Fruit fly (Drosophila melanogaster): ENCODE results near the gene CG14606.
A peak's percentile ranks its signal among the peaks of the same experiment; 100 is the strongest.

CG14606 gene

dm6 chr3R:7216924-7217529 lies at the start of gene CG14606:
Gene CG14606, minus strand, starts transcription at chr3R:7217083.
- peak; percentile 88 for TF ChIP-seq noc (tag; optimal IDR thresholded peaks at IDR 0.05)

DNA sequence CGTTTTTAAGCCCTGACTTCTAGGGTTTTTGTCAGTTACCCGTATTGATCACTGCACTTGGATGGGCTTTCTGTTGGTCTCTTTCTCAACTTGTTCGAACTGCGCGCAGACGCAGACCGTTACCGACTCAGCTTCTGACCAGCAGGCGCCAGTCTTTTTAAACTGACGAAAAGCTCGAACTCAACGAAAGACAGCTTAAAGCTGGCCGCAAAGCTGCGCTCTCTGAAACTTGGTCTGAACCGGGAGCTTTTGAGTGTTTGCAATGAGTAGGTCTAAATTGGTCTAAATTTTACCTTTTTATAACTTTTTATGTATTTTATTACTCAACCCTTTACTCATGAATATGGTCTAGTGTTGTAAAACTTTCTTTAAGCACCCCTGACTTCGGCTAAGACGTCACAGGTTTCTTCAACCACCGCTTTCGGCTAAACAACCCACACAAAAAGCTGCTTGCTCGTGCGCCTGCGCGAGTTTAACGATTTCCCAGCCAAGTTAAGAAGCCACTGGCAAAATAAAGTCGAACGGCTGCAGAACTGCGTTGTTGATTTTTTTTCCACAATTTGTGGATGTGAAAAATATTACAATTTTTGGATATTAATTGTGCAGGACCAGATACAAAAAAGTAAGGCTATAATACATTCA lies 48.8 kb upstream of the CG14606 start, which contains the start of the genes Gld and Syt4:
TSS of gene Gld (minus strand) at position 137 of the 642 bp plus-strand sequence.
TSS of gene Syt4 (plus strand) at position 499 of the 642 bp plus-strand sequence.
- no peak for TF ChIP-seq noc (tag; optimal IDR thresholded peaks at IDR 0.05)

- TF ChIP-seq noc (tag; optimal IDR thresholded peaks at IDR 0.05) = no peak
These were observed 42.7 kb upstream of the CG14606 start for dm6 chr3R:7259554-7259953.

dm6 chr3R:7251857-7252256 lies 35.0 kb upstream of the CG14606 start, which contains the start of gene Obp84a:
Gene Obp84a, minus strand, starts transcription at chr3R:7251957.
- TF ChIP-seq noc (tag; optimal IDR thresholded peaks at IDR 0.05) = no peak

- peak; percentile 94 for TF ChIP-seq noc (tag; optimal IDR thresholded peaks at IDR 0.05)
These were observed 32.6 kb upstream of the CG14606 start, which contains the start of the genes CG1227 and Dtwd2 for dm6 chr3R:7249460-7249859. Gene CG1227, minus strand, starts transcription at chr3R:7249738. Gene Dtwd2, plus strand, starts transcription at chr3R:7249795.

DNA sequence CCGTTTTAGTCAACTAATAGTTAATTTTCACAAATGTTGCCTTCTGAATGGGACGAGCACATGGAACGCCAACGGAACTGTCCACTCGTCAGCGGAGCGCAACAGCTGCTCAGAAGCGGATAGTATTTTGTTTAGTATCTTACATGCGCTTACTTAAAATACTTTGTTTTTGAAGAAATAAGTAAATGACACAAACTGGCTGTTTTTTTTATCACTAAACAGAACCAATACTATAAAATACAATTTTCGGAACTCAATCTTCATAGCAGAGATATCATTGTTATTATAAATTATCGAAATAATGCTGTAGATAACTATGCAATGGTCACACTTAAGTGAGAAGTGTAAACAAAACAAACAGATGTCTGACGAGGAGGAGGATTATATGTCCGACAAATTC lies 30.0 kb upstream of the CG14606 start, which contains the start of the genes Noc3 and CG10053:
TSS of gene Noc3 (minus strand) at position 81 of the 400 bp plus-strand sequence.
TSS of gene CG10053 (plus strand) at position 202 of the 400 bp plus-strand sequence.
- no peak for TF ChIP-seq noc (tag; optimal IDR thresholded peaks at IDR 0.05)

dm6 chr3R:7241460-7241859 lies 24.6 kb upstream of the CG14606 start, which contains the start of gene CG14607:
Gene CG14607, plus strand, starts transcription at chr3R:7241760.
- no peak for TF ChIP-seq noc (tag; optimal IDR thresholded peaks at IDR 0.05)

- no peak for TF ChIP-seq noc (tag; optimal IDR thresholded peaks at IDR 0.05)
These were observed 7.1 kb upstream of the CG14606 start, which contains the start of gene thw for dm6 chr3R:7223972-7224464. Gene thw, plus strand, starts transcription at chr3R:7224414.

DNA sequence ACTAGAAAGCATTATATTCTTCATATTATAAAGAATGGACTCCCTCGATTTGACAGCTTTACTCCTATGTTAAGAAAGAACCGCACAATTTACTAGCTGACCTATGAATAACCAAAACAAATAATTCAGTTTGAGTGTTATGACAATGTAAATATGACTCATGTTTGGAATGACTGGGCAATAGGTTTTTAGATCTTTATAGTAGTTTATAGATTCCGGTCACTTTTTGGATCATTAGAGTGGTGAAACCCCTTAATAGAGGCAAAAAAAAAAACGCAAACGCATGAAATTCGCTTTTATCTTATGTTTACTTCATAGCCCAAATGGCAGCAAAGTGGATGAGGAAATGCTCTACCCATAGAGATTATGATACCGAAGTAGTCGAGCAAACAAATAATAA lies 2.7 kb upstream of the CG14606 start, which contains the start of gene CG14605:
TSS of gene CG14605 (minus strand) at position 101 of the 400 bp plus-strand sequence.
- TF ChIP-seq noc (tag; optimal IDR thresholded peaks at IDR 0.05) = no peak

DNA sequence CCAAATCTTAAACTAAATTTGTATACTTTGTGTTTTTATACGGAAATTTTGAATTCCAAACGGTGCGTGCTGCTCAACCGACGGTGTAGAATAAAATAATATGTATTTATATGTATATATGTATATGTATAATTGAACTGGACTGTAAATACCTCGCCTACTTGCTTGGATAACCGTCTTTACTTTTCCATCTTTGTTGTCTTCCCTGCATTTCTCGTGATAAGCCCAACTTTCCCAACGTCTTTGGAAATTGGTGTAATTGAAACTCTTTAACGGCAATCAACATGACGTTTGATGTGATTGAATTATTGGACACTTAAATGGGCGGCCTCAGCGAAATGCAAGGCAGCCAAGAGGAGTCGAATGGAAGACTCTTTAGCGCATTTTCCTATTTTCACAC lies 8.6 kb downstream of the CG14606 start, which contains the start of gene CG1288:
TSS of gene CG1288 (minus strand) at position 101 of the 400 bp plus-strand sequence.
- no peak for TF ChIP-seq noc (tag; optimal IDR thresholded peaks at IDR 0.05)

dm6 chr3R:7200670-7201069 lies 16.2 kb downstream of the CG14606 start, which contains the start of gene CG14609:
Gene CG14609, plus strand, starts transcription at chr3R:7200970.
- no peak for TF ChIP-seq noc (tag; optimal IDR thresholded peaks at IDR 0.05)

- TF ChIP-seq noc (tag; optimal IDR thresholded peaks at IDR 0.05) = no peak
These were observed 17.0 kb downstream of the CG14606 start for dm6 chr3R:7199849-7200248.

DNA sequence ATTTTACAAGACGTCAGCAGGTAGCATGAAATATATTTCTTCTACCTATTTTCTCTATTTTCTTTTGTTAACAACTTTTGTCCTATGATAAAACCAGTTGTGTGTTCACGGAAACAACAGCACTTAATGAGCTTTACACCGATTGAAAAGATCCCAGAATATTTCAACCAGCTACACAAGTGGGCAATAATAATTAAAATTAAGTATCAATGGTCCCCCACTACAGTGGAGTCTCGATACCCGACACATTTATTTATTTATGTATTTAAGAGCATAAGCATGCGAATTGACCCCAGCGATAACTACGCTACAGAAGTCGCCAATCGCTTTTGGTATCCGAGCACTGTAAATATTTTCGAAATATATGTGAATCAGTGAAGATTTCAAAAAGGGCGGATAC lies 28.2 kb downstream of the CG14606 start:
- no peak for TF ChIP-seq noc (tag; optimal IDR thresholded peaks at IDR 0.05)

dm6 chr3R:7187989-7188388 lies 28.9 kb downstream of the CG14606 start:
- TF ChIP-seq noc (tag; optimal IDR thresholded peaks at IDR 0.05) = no peak

DNA sequence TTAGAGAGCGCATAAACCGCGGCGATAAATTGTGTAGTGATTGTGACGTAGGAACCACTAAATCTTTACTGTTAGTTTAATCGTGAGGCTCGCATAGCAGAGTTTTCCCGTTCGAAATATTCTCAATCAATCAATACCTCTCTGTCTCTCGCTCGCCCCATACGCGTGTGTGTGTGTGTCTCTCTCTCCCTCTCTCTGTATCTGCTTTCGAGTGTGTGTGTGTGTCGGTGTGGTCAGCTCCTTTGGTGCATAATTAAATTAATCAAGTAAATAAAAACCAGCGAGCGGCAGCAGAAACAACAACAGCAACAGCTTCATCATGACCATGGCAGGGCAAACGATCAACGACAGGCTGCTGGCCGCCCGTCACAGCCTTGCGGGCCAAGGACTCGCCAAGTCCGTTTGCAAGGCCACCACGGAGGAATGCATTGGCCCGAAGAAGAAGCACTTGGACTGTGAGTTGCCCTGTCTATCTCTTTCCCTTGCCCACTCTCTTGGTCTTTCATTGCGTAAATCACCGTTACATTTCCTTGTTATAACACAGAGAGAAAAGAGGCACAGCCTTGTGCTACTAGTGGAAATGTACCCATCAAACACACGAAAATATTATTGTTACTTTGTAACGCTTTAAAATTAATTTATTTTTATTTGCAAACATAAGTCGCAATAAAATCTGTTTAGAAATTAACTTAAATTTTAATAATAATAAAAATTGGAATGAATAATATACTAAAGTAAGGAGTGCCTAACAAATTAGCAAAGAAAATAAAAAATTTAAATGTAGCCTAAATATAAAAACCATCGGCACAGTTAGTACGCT lies 29.6 kb downstream of the CG14606 start:
- TF ChIP-seq noc (tag; optimal IDR thresholded peaks at IDR 0.05) = no peak
